Worm (Caenorhabditis elegans): ENCODE measurements around the gene tps-2.

DNA sequence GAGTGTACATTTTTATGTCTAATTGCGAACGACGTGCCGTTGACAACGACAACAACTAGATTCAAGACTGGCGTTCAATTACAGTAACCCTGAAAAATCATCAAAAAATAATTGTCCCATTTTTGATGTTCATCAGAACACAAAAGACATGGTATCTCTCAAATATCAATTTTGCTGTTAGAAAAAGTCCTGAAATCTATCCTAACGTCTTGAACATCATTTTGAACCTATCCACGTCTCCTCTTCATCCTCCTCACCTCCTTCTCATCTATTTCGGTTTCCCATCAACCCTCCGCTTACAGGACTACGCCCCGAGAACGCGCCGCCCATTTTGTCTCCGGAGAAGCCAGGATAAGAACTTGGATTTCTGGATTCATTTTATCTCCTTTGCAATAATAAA, 15.0 kb downstream of the tps-2 start, which contains the start of gene mltn-9:
- no peak for TF ChIP-seq lsy-2 (tag; optimal IDR thresholded peaks at IDR 0.05)
- TF ChIP-seq unc-62 (GFP tag; optimal IDR thresholded peaks at IDR 0.05): no peak
- TF ChIP-seq mls-2 (tag; optimal IDR thresholded peaks at IDR 0.05): no peak
- no peak for TF ChIP-seq drap-1 (GFP tag; optimal IDR thresholded peaks at IDR 0.05)
- no peak for TF ChIP-seq elt-1 (tag; optimal IDR thresholded peaks at IDR 0.05; ENCODE audit: borderline replicate concordance, insufficient read depth)
- TF ChIP-seq hlh-1 (tag; optimal IDR thresholded peaks at IDR 0.05): no peak
- TF ChIP-seq elt-3 (tag; optimal IDR thresholded peaks at IDR 0.05): no peak

All from whole organism, mixed stage, embryonic.